Fruit fly (Drosophila melanogaster): Measurements from ENCODE around the gene CG15211.

CG15211 gene

dm6 chrX:10738835-10739371 is 33.4 kb upstream of the CG15211 start (continued):
- TF ChIP-seq tup (GFP tag; optimal IDR thresholded peaks at IDR 0.05) (no peak), Myb (GFP tag; optimal IDR thresholded peaks at IDR 0.05) (no peak), lilli (GFP tag; optimal IDR thresholded peaks at IDR 0.05) (no peak), Hsf (GFP tag; optimal IDR thresholded peaks at IDR 0.05) (no peak), gce (GFP tag; IDR thresholded peaks at IDR 0.05) (peak; percentile 27; the same call in 1 of the 3 replicates), Xbp1 (GFP tag; optimal IDR thresholded peaks at IDR 0.05) (no peak), Deaf1 (tag; optimal IDR thresholded peaks at IDR 0.05) (peak; percentile 15), CG10462 (GFP tag; optimal IDR thresholded peaks at IDR 0.05) (no peak), E2f2 (GFP tag; IDR thresholded peaks at IDR 0.05) (0 out of 2 replicates have a peak, but pooled peaks have one; percentile 10), bigmax (GFP tag; optimal IDR thresholded peaks at IDR 0.05) (no peak), CG3838 (GFP tag; optimal IDR thresholded peaks at IDR 0.05) (peak; percentile 73), kni (GFP tag; optimal IDR thresholded peaks at IDR 0.05) (peak; percentile 57), bowl (GFP tag; IDR thresholded peaks at IDR 0.05) (no peak), TFAM (GFP tag; optimal IDR thresholded peaks at IDR 0.05) (no peak), Rx (GFP tag; IDR thresholded peaks at IDR 0.05) (no peak), peb (GFP tag; IDR thresholded peaks at IDR 0.05) (no peak), croc (GFP tag; conservative IDR thresholded peaks at IDR 0.05) (no peak), CG15601 (tag; optimal IDR thresholded peaks at IDR 0.05) (no peak), cad (GFP tag; optimal IDR thresholded peaks at IDR 0.05) (no peak), Elba2 (GFP tag; optimal IDR thresholded peaks at IDR 0.05) (no peak), CG9932 (GFP tag; IDR thresholded peaks at IDR 0.05) (0 out of 2 replicates have a peak, but pooled peaks have one; percentile 10), lmd (GFP tag; IDR thresholded peaks at IDR 0.05) (no peak), prd (optimal IDR thresholded peaks at IDR 0.05) (no peak), prd (GFP tag; IDR thresholded peaks at IDR 0.05) (no peak), CG17912 (GFP tag; optimal IDR thresholded peaks at IDR 0.05) (no peak), CG13624 (GFP tag; optimal IDR thresholded peaks at IDR 0.05) (peak; percentile 80), CTCF (GFP tag; optimal IDR thresholded peaks at IDR 0.05) (no peak), CG7839 (tag; optimal IDR thresholded peaks at IDR 0.05) (no peak), CG15696 (tag; optimal IDR thresholded peaks at IDR 0.05) (peak; percentile 9), zfh1 (GFP tag; IDR thresholded peaks at IDR 0.05) (0 out of 3 replicates have a peak, but pooled peaks have one; percentile 32), klu (GFP tag; IDR thresholded peaks at IDR 0.05) (no peak), CG6683 (GFP tag; optimal IDR thresholded peaks at IDR 0.05) (no peak), luna (GFP tag; optimal IDR thresholded peaks at IDR 0.05) (no peak), CG14014 (GFP tag; IDR thresholded peaks at IDR 0.05) (no peak), CG17802 (tag; optimal IDR thresholded peaks at IDR 0.05) (no peak), en (GFP tag; optimal IDR thresholded peaks at IDR 0.05) (no peak), Eip74EF (GFP tag; optimal IDR thresholded peaks at IDR 0.05) (no peak), row (GFP tag; IDR thresholded peaks at IDR 0.05) (no peak), CG10565 (GFP tag; optimal IDR thresholded peaks at IDR 0.05) (no peak), hth (optimal IDR thresholded peaks at IDR 0.05) (no peak), CG11560 (tag; IDR thresholded peaks at IDR 0.05) (no peak), gem (tag; optimal IDR thresholded peaks at IDR 0.05) (no peak), Mrtf (GFP tag; IDR thresholded peaks at IDR 0.05) (no peak), wdn (GFP tag; IDR thresholded peaks at IDR 0.05) (no peak), lov (optimal IDR thresholded peaks at IDR 0.05) (no peak), lov (GFP tag; IDR thresholded peaks at IDR 0.05) (no peak), CG12744 (GFP tag; optimal IDR thresholded peaks at IDR 0.05) (no peak), CG6654 (GFP tag; optimal IDR thresholded peaks at IDR 0.05) (no peak), PHDP (tag; optimal IDR thresholded peaks at IDR 0.05) (no peak), Hand (GFP tag; optimal IDR thresholded peaks at IDR 0.05) (no peak), CG7786 (GFP tag; optimal IDR thresholded peaks at IDR 0.05) (no peak), D19B (GFP tag; optimal IDR thresholded peaks at IDR 0.05) (no peak), sr (GFP tag; IDR thresholded peaks at IDR 0.05) (0 out of 3 replicates have a peak, but pooled peaks have one; percentile 17)
